Fruit fly (Drosophila melanogaster) whole organism, prepupa: ENCODE results near the gene CG2200.

Experiments used
- CG10631 ChIP-seq: fragments of 200-800 bp; sonication (Bioruptor generic); optimal IDR thresholded peaks from 2 replicates; lab custom pipeline; 2016; ENCODE audit warnings: missing biosample characterization, missing genetic modification characterization
- CG11294 ChIP-seq: fragments of 200-800 bp; sonication (Bioruptor generic); IDR thresholded peaks from 2 replicates; pipeline ENCODE4 v1.3.6; 2022; ENCODE audit warnings: missing biosample characterization, missing genetic modification characterization
- CG32006 ChIP-seq: fragments of 200-800 bp; sonication (Bioruptor generic); optimal IDR thresholded peaks from 3 replicates; lab custom pipeline; 2017; ENCODE audit warnings: missing biosample characterization, mild to moderate bottlenecking, missing genetic modification characterization
- CG34406 ChIP-seq: fragments of 200-800 bp; sonication (Bioruptor generic); optimal IDR thresholded peaks from 3 replicates; lab custom pipeline; 2016; ENCODE audit warnings: missing biosample characterization, missing genetic modification characterization
- Eip75B ChIP-seq: fragments of 200-800 bp; sonication (Bioruptor generic); optimal IDR thresholded peaks from 3 replicates; lab custom pipeline; 2016; ENCODE audit warnings: missing biosample characterization, missing genetic modification characterization
- Gug ChIP-seq: fragments of 200-800 bp; sonication (Bioruptor generic); IDR thresholded peaks from 2 replicates; pipeline ENCODE4 v1.3.6; 2022; ENCODE audit warnings: missing biosample characterization, missing genetic modification characterization
- fd85E ChIP-seq: fragments of 200-800 bp; sonication (Bioruptor generic); optimal IDR thresholded peaks from 3 replicates; lab custom pipeline; 2016; ENCODE audit warnings: missing biosample characterization, missing genetic modification characterization
- net ChIP-seq: fragments of 200-800 bp; sonication (Bioruptor generic); optimal IDR thresholded peaks from 3 replicates; lab custom pipeline; 2016; ENCODE audit warnings: missing biosample characterization, missing genetic modification characterization
- svp ChIP-seq: fragments of 200-800 bp; sonication (Bioruptor generic); peaks from one replicate; lab custom pipeline; 2016; ENCODE audit warnings: missing biosample characterization, missing genetic modification characterization

- TF ChIP-seq CG34406 (GFP tag; lab: Kevin White, UChicago) (peak; percentile 67), Eip75B (GFP tag; lab: Kevin White, UChicago) (peak; percentile 85), CG11294 (GFP tag; lab: Robert Waterston, UW) (0 out of 2 replicates have a peak, but pooled peaks have one; percentile 8), net (GFP tag; lab: Kevin White, UChicago) (peak; percentile 51), fd85E (no peak), CG10631 (peak; percentile 49), CG32006 (GFP tag; lab: Kevin White, UChicago) (peak; percentile 49), Gug (0 out of 2 replicates have a peak, but pooled peaks have one; percentile 16), svp (peak; percentile 95)
Observed at dm6 chrX:13136939-13137697, 43.0 kb downstream of the CG2200 start.
